Worm (Caenorhabditis elegans) whole organism, early embryonic: ENCODE results near the gene T09A5.14.

Source experiments
- ama-1 ChIP-seq: fragments of 150-350 bp; optimal IDR thresholded peaks from 2 replicates; lab custom pipeline; 2014
- ceh-13 ChIP-seq: fragments of 200-800 bp; sonication (Bioruptor generic); optimal IDR thresholded peaks from 2 replicates; lab custom pipeline; 2018; ENCODE audit warnings: mild to moderate bottlenecking, missing genetic modification characterization, missing compliant biosample characterization
- ets-7 ChIP-seq: sonication (generic microtip); optimal IDR thresholded peaks from 2 replicates; lab custom pipeline; 2016; ENCODE audit warnings: missing genotype, missing genetic modification characterization, missing compliant biosample characterization
- flt-1 ChIP-seq: fragments of 200-800 bp; sonication (Bioruptor generic); IDR thresholded peaks from 2 replicates; pipeline ENCODE4 v1.3.6; 2022; ENCODE audit warnings: missing genetic modification characterization, missing compliant biosample characterization
- hmbx-1 ChIP-seq: sonication (generic microtip); optimal IDR thresholded peaks from 2 replicates; lab custom pipeline; 2016; ENCODE audit warnings: mild to moderate bottlenecking, missing genetic modification characterization, missing compliant biosample characterization
- sea-1 ChIP-seq: fragments of 200-800 bp; sonication (Bioruptor generic); conservative IDR thresholded peaks from 2 replicates; pipeline ENCODE4 v1.3.6; 2022; ENCODE audit warnings: missing genetic modification characterization, missing compliant biosample characterization
- tbx-37 ChIP-seq: fragments of 200-800 bp; sonication (Bioruptor generic); conservative IDR thresholded peaks from 2 replicates; pipeline ENCODE4 v1.3.6; 2022; ENCODE audit warnings: missing genetic modification reagents, missing genetic modification characterization, missing compliant biosample characterization

ce11 chrII:7845571-7846236, 13.6 kb downstream of the T09A5.14 start, which contains the start of gene T09A5.4:
- TF ChIP-seq flt-1 (no peak), ama-1 (lab: Kevin White, UChicago) (no peak), ets-7 (tag; lab: Kevin White, UChicago) (no peak), hmbx-1 (tag; lab: Kevin White, UChicago) (no peak), tbx-37 (no peak), sea-1 (GFP tag; lab: Robert Waterston, UW) (no peak), ceh-13 (GFP tag; lab: Kevin White, UChicago) (no peak)
